Worm (Caenorhabditis elegans) whole organism, early embryonic: ENCODE measurements around the gene ZC204.12.

Source experiments
- aly-1 ChIP-seq: sonication (generic microtip); optimal IDR thresholded peaks from 2 replicates; lab custom pipeline; 2016; ENCODE audit warnings: missing genetic modification characterization, missing compliant biosample characterization
- ama-1 ChIP-seq: fragments of 150-350 bp; optimal IDR thresholded peaks from 2 replicates; lab custom pipeline; 2014
- ets-7 ChIP-seq: sonication (generic microtip); optimal IDR thresholded peaks from 2 replicates; lab custom pipeline; 2016; ENCODE audit warnings: missing genotype, missing genetic modification characterization, missing compliant biosample characterization
- flt-1 ChIP-seq: fragments of 200-800 bp; sonication (Bioruptor generic); IDR thresholded peaks from 2 replicates; pipeline ENCODE4 v1.3.6; 2022; ENCODE audit warnings: missing genetic modification characterization, missing compliant biosample characterization
- hmbx-1 ChIP-seq: sonication (generic microtip); optimal IDR thresholded peaks from 2 replicates; lab custom pipeline; 2016; ENCODE audit warnings: mild to moderate bottlenecking, missing genetic modification characterization, missing compliant biosample characterization
- pes-1 ChIP-seq: fragments of 200-800 bp; sonication (Bioruptor generic); IDR thresholded peaks from 2 replicates; pipeline ENCODE4 v1.3.6; 2022; ENCODE audit warnings: missing genetic modification reagents, missing genetic modification characterization, missing compliant biosample characterization
- scrt-1 ChIP-seq: fragments of 200-800 bp; sonication (Bioruptor generic); IDR thresholded peaks from 2 replicates; pipeline ENCODE4 v1.3.6; 2022; ENCODE audit warnings: missing genetic modification characterization, missing compliant biosample characterization
- sea-1 ChIP-seq: fragments of 200-800 bp; sonication (Bioruptor generic); conservative IDR thresholded peaks from 2 replicates; pipeline ENCODE4 v1.3.6; 2022; ENCODE audit warnings: missing genetic modification characterization, missing compliant biosample characterization
- tbx-37 ChIP-seq: fragments of 200-800 bp; sonication (Bioruptor generic); conservative IDR thresholded peaks from 2 replicates; pipeline ENCODE4 v1.3.6; 2022; ENCODE audit warnings: missing genetic modification reagents, missing genetic modification characterization, missing compliant biosample characterization
- tra-4 ChIP-seq: sonication (generic microtip); optimal IDR thresholded peaks from 2 replicates; lab custom pipeline; 2017; ENCODE audit warnings: missing genetic modification characterization, missing compliant biosample characterization

ce11 chrII:1613972-1614371, 43.1 kb downstream of the ZC204.12 start, which contains the start of gene fbxa-164:
- TF ChIP-seq aly-1 (tag; lab: Kevin White, UChicago) = no peak
- TF ChIP-seq ama-1 (lab: Kevin White, UChicago) = no peak
- TF ChIP-seq flt-1 (GFP tag; lab: Robert Waterston, UW) = no peak
- no peak for TF ChIP-seq pes-1
- TF ChIP-seq tra-4 (tag; lab: Kevin White, UChicago) = no peak
- no peak for TF ChIP-seq sea-1 (GFP tag; lab: Robert Waterston, UW)
- TF ChIP-seq scrt-1 (GFP tag; lab: Robert Waterston, UW) = no peak
- no peak for TF ChIP-seq tbx-37 (GFP tag; lab: Robert Waterston, UW)
- no peak for TF ChIP-seq ets-7
- no peak for TF ChIP-seq hmbx-1 (tag; lab: Kevin White, UChicago)
